Fruit fly (Drosophila melanogaster) whole organism, embryonic: ENCODE results near the gene CG10383.

ENCODE experiments used
- C15 ChIP-seq: fragments of 200-800 bp; sonication (Bioruptor generic); IDR thresholded peaks from 3 replicates; pipeline ENCODE4 v1.3.6; 2022; ENCODE audit warnings: missing biosample characterization, missing genetic modification characterization
- CG10147 ChIP-seq: fragments of 200-800 bp; sonication (Bioruptor generic); optimal IDR thresholded peaks from 2 replicates; lab custom pipeline; 2019; ENCODE audit warnings: missing biosample characterization, mild to moderate bottlenecking, missing genetic modification characterization, moderate library complexity
- CG12659 ChIP-seq: fragments of 200-800 bp; sonication (Bioruptor generic); optimal IDR thresholded peaks from 3 replicates; lab custom pipeline; 2017; ENCODE audit warnings: mild to moderate bottlenecking, missing biosample characterization, missing genetic modification reagents, missing genetic modification characterization
- CG12769 ChIP-seq: fragments of 200-800 bp; sonication (Bioruptor generic); optimal IDR thresholded peaks from 2 replicates; lab custom pipeline; 2019; ENCODE audit warnings: missing biosample characterization, mild to moderate bottlenecking, missing genetic modification characterization, moderate library complexity
- CG13894 ChIP-seq: fragments of 200-800 bp; sonication (Bioruptor generic); optimal IDR thresholded peaks from 3 replicates; lab custom pipeline; 2018; ENCODE audit warnings: missing biosample characterization, mild to moderate bottlenecking, missing genetic modification characterization, moderate library complexity
- CG16863 ChIP-seq: fragments of 200-800 bp; sonication (Bioruptor generic); optimal IDR thresholded peaks from 3 replicates; lab custom pipeline; 2016; ENCODE audit warnings: missing biosample characterization, missing genetic modification characterization
- CG18011 ChIP-seq: fragments of 200-800 bp; sonication (Bioruptor generic); optimal IDR thresholded peaks from 2 replicates; lab custom pipeline; 2017; ENCODE audit warnings: missing biosample characterization, missing genetic modification characterization, mild to moderate bottlenecking, moderate library complexity, missing genotype
- CG2129 ChIP-seq: fragments of 200-800 bp; sonication (Bioruptor generic); IDR thresholded peaks from 2 replicates; pipeline ENCODE4 v1.3.6; 2022; ENCODE audit warnings: missing biosample characterization, missing genetic modification characterization; ENCODE audit not compliant: partially characterized antibody
- CG2202 ChIP-seq: fragments of 200-800 bp; sonication (Bioruptor generic); optimal IDR thresholded peaks from 2 replicates; lab custom pipeline; 2018; ENCODE audit warnings: missing biosample characterization, mild to moderate bottlenecking, missing genetic modification characterization
- CG2678 ChIP-seq: fragments of 200-800 bp; sonication (Bioruptor generic); optimal IDR thresholded peaks from 3 replicates; lab custom pipeline; 2019; ENCODE audit warnings: missing biosample characterization, mild to moderate bottlenecking, missing genetic modification characterization, moderate library complexity
- CG2889 ChIP-seq: fragments of 200-800 bp; sonication (Bioruptor generic); IDR thresholded peaks from 3 replicates; pipeline ENCODE4 v1.3.6; 2022; ENCODE audit warnings: missing biosample characterization, missing genetic modification characterization
- CG34224 ChIP-seq: fragments of 200-800 bp; sonication (Bioruptor generic); IDR thresholded peaks from 3 replicates; pipeline ENCODE4 v1.3.6; 2022; ENCODE audit warnings: missing biosample characterization, missing genetic modification characterization; ENCODE audit not compliant: partially characterized antibody
- CG3995 ChIP-seq: fragments of 200-800 bp; sonication (Bioruptor generic); optimal IDR thresholded peaks from 3 replicates; lab custom pipeline; 2016; ENCODE audit warnings: missing biosample characterization, missing genetic modification characterization
- CG42726 ChIP-seq: fragments of 200-800 bp; sonication (Bioruptor generic); IDR thresholded peaks from 2 replicates; pipeline ENCODE4 v1.3.6; 2022; ENCODE audit warnings: missing biosample characterization, missing genetic modification characterization; ENCODE audit not compliant: partially characterized antibody
- CG5180 ChIP-seq: fragments of 200-800 bp; sonication (Bioruptor generic); optimal IDR thresholded peaks from 3 replicates; lab custom pipeline; 2017; ENCODE audit warnings: missing biosample characterization, missing genetic modification characterization, mild to moderate bottlenecking, moderate library complexity, missing genetic modification reagents
- CG6272 ChIP-seq: fragments of 200-800 bp; sonication (Bioruptor generic); IDR thresholded peaks from 2 replicates; pipeline ENCODE4 v1.3.6; 2022; ENCODE audit warnings: missing biosample characterization, missing genetic modification characterization
- CG6654 ChIP-seq: fragments of 200-800 bp; sonication (Bioruptor generic); optimal IDR thresholded peaks from 2 replicates; lab custom pipeline; 2017; ENCODE audit warnings: missing biosample characterization, mild to moderate bottlenecking, missing genetic modification characterization
- CG8089 ChIP-seq: fragments of 200-800 bp; sonication (Bioruptor generic); optimal IDR thresholded peaks from 3 replicates; lab custom pipeline; 2016; ENCODE audit warnings: missing biosample characterization, missing genetic modification characterization
- CG9215 ChIP-seq: fragments of 200-800 bp; sonication (Bioruptor generic); IDR thresholded peaks from 2 replicates; pipeline ENCODE4 v1.3.6; 2022; ENCODE audit warnings: missing biosample characterization, missing genetic modification characterization
- CG9437 ChIP-seq: fragments of 200-800 bp; sonication (Bioruptor generic); optimal IDR thresholded peaks from 2 replicates; lab custom pipeline; 2018; ENCODE audit warnings: missing biosample characterization, mild to moderate bottlenecking, missing genetic modification characterization
- CrebB ChIP-seq: fragments of 200-800 bp; sonication (Bioruptor generic); optimal IDR thresholded peaks from 3 replicates; lab custom pipeline; 2018; ENCODE audit warnings: missing biosample characterization, mild to moderate bottlenecking, missing genetic modification characterization
- Dfd ChIP-seq, 2 experiments: fragments of >200 bp; optimal IDR thresholded peaks; 2 replicates each; lab custom pipeline; 2017; ENCODE audit warnings: missing biosample characterization in 2 of 2, missing genetic modification characterization in 2 of 2
- HLHmδ ChIP-seq: fragments of 200-800 bp; sonication (Bioruptor generic); optimal IDR thresholded peaks from 2 replicates; lab custom pipeline; 2018; ENCODE audit warnings: missing biosample characterization, mild to moderate bottlenecking, missing genetic modification characterization, moderate library complexity
- Hr39 ChIP-seq: fragments of >200 bp; optimal IDR thresholded peaks from 2 replicates; lab custom pipeline; 2017
- Lim3 ChIP-seq: fragments of 200-800 bp; sonication (Bioruptor generic); IDR thresholded peaks from 2 replicates; pipeline ENCODE4 v1.3.6; 2022; ENCODE audit warnings: missing biosample characterization, missing genetic modification characterization
- MBD-R2 ChIP-seq: fragments of 200-800 bp; sonication (Bioruptor generic); IDR thresholded peaks from 2 replicates; pipeline ENCODE4 v1.3.6; 2022; ENCODE audit warnings: missing biosample characterization, missing genetic modification characterization
- Mrtf ChIP-seq: fragments of 200-800 bp; sonication (Bioruptor generic); IDR thresholded peaks from 3 replicates; pipeline ENCODE4 v1.3.6; 2022; ENCODE audit warnings: missing biosample characterization, missing genetic modification characterization
- NC2β ChIP-seq: fragments of 200-800 bp; sonication (Bioruptor generic); optimal IDR thresholded peaks from 2 replicates; lab custom pipeline; 2016; ENCODE audit warnings: missing biosample characterization, missing genetic modification characterization
- NK7.1 ChIP-seq: fragments of 200-800 bp; sonication (Bioruptor generic); optimal IDR thresholded peaks from 3 replicates; lab custom pipeline; 2016; ENCODE audit warnings: missing biosample characterization, missing genetic modification characterization
- Oaz ChIP-seq: fragments of 200-800 bp; sonication (Bioruptor generic); IDR thresholded peaks from 2 replicates; pipeline ENCODE4 v1.3.6; 2022; ENCODE audit warnings: missing biosample characterization, missing genetic modification characterization
- Oli ChIP-seq: fragments of 200-800 bp; sonication (Bioruptor generic); optimal IDR thresholded peaks from 2 replicates; lab custom pipeline; 2018; ENCODE audit warnings: missing biosample characterization, mild to moderate bottlenecking, missing genetic modification characterization, moderate library complexity
- Side ChIP-seq: fragments of 200-800 bp; sonication (Bioruptor generic); optimal IDR thresholded peaks from 2 replicates; lab custom pipeline; 2016; ENCODE audit warnings: missing biosample characterization, missing genetic modification characterization
- Tbp ChIP-seq: fragments of >200 bp; optimal IDR thresholded peaks from 2 replicates; lab custom pipeline; 2018; ENCODE audit warnings: missing biosample characterization, missing genetic modification characterization
- ab ChIP-seq: fragments of 200-800 bp; sonication (Bioruptor generic); optimal IDR thresholded peaks from 2 replicates; lab custom pipeline; 2016; ENCODE audit warnings: missing biosample characterization, missing genetic modification characterization
- dmrt99B ChIP-seq: fragments of 200-800 bp; sonication (Bioruptor generic); optimal IDR thresholded peaks from 2 replicates; lab custom pipeline; 2018; ENCODE audit warnings: missing biosample characterization, mild to moderate bottlenecking, missing genetic modification characterization, moderate library complexity
- fd102C ChIP-seq: fragments of 200-800 bp; sonication (Bioruptor generic); optimal IDR thresholded peaks from 2 replicates; lab custom pipeline; 2018; ENCODE audit warnings: missing biosample characterization, mild to moderate bottlenecking, missing genetic modification characterization, moderate library complexity
- gro ChIP-seq: fragments of 200-800 bp; sonication (Bioruptor generic); optimal IDR thresholded peaks from 2 replicates; lab custom pipeline; 2016; ENCODE audit warnings: missing biosample characterization, missing genetic modification characterization
- ind ChIP-seq: fragments of 200-800 bp; sonication (Bioruptor generic); optimal IDR thresholded peaks from 3 replicates; lab custom pipeline; 2016; ENCODE audit warnings: missing biosample characterization, missing genetic modification characterization
- inv ChIP-seq: fragments of 200-800 bp; sonication (Bioruptor generic); IDR thresholded peaks from 2 replicates; pipeline ENCODE4 v1.3.6; 2022; ENCODE audit warnings: missing biosample characterization, missing genetic modification characterization; ENCODE audit not compliant: partially characterized antibody
- mld ChIP-seq: fragments of 200-800 bp; sonication (Bioruptor generic); IDR thresholded peaks from 3 replicates; pipeline ENCODE4 v1.3.6; 2022; ENCODE audit warnings: missing biosample characterization, missing genetic modification characterization; ENCODE audit not compliant: partially characterized antibody
- phol ChIP-seq: fragments of 200-800 bp; sonication (Bioruptor generic); optimal IDR thresholded peaks from 3 replicates; lab custom pipeline; 2018; ENCODE audit warnings: missing biosample characterization, mild to moderate bottlenecking, missing genetic modification characterization, moderate library complexity
- pnt ChIP-seq: fragments of 200-800 bp; sonication (Bioruptor generic); optimal IDR thresholded peaks from 3 replicates; lab custom pipeline; 2016; ENCODE audit warnings: missing biosample characterization, missing genetic modification characterization
- pros ChIP-seq: fragments of 200-800 bp; sonication (Bioruptor generic); optimal IDR thresholded peaks from 3 replicates; lab custom pipeline; 2019; ENCODE audit warnings: missing biosample characterization, mild to moderate bottlenecking, missing genetic modification characterization, moderate library complexity
- repo ChIP-seq: fragments of 200-800 bp; sonication (Bioruptor generic); optimal IDR thresholded peaks from 2 replicates; lab custom pipeline; 2016; ENCODE audit warnings: missing biosample characterization, missing genetic modification characterization
- sens ChIP-seq: fragments of 200-800 bp; sonication (Bioruptor generic); peaks from one replicate; lab custom pipeline; 2016; ENCODE audit warnings: missing biosample characterization, missing genetic modification characterization
- seq ChIP-seq: fragments of 200-800 bp; sonication (Bioruptor generic); IDR thresholded peaks from 2 replicates; pipeline ENCODE4 v1.3.6; 2022; ENCODE audit warnings: missing biosample characterization, missing genetic modification characterization
- shn ChIP-seq: fragments of 200-800 bp; sonication (Bioruptor generic); optimal IDR thresholded peaks from 3 replicates; lab custom pipeline; 2016; ENCODE audit warnings: missing biosample characterization, missing genetic modification characterization
- sim ChIP-seq: fragments of 200-800 bp; sonication (Bioruptor generic); IDR thresholded peaks from 2 replicates; pipeline ENCODE4 v1.3.6; 2022; ENCODE audit warnings: missing biosample characterization, missing genetic modification characterization
- so ChIP-seq: fragments of 200-800 bp; sonication (Bioruptor generic); IDR thresholded peaks from 3 replicates; pipeline ENCODE4 v1.3.6; 2022; ENCODE audit warnings: missing biosample characterization, missing genetic modification characterization
- ttk ChIP-seq: fragments of 200-800 bp; sonication (Bioruptor generic); IDR thresholded peaks from 2 replicates; pipeline ENCODE4 v2.1.2; 2022; ENCODE audit warnings: missing biosample characterization, missing genetic modification characterization
- twi ChIP-seq: fragments of 200-800 bp; optimal IDR thresholded peaks from 2 replicates; lab custom pipeline; 2019; ENCODE audit warnings: missing biosample characterization, mild to moderate bottlenecking, missing genetic modification characterization, moderate library complexity
- z ChIP-seq: fragments of 200-800 bp; sonication (Bioruptor generic); IDR thresholded peaks from 3 replicates; pipeline ENCODE4 v1.3.6; 2022; ENCODE audit warnings: missing biosample characterization, missing genetic modification characterization

Gene CG10383

dm6 chr2L:18653328-18653675, 42.1 kb downstream of the CG10383 start (continued):
- peak; percentile 21 for TF ChIP-seq NC2β (GFP tag; lab: Kevin White, UChicago)
- TF ChIP-seq Side (GFP tag; lab: Kevin White, UChicago): peak; percentile 52
- TF ChIP-seq CrebB (tag; lab: Kevin White, UChicago): no peak
- no peak for TF ChIP-seq Lim3 (GFP tag; lab: Robert Waterston, UW)
- peak; percentile 41; the same call in 1 of the 3 replicates for TF ChIP-seq z (GFP tag; lab: Robert Waterston, UW)
- TF ChIP-seq seq (GFP tag; lab: Robert Waterston, UW): 0 out of 2 replicates have a peak, but pooled peaks have one; percentile 53
- TF ChIP-seq CG6654 (GFP tag; lab: Kevin White, UChicago): peak; percentile 61
- TF ChIP-seq repo (GFP tag; lab: Kevin White, UChicago): peak; percentile 17
- TF ChIP-seq CG16863 (GFP tag; lab: Kevin White, UChicago): peak; percentile 68
- no peak for TF ChIP-seq CG13894
- TF ChIP-seq Oli (tag; lab: Kevin White, UChicago): peak; percentile 58
- no peak for TF ChIP-seq CG34224
- no peak for TF ChIP-seq MBD-R2 (GFP tag; lab: Robert Waterston, UW)
- TF ChIP-seq CG2129 (GFP tag; lab: Robert Waterston, UW): no peak
- TF ChIP-seq ttk: peak; percentile 75
- TF ChIP-seq phol (tag; lab: Kevin White, UChicago): peak; percentile 86
- TF ChIP-seq Dfd (GFP tag; optimal IDR thresholded peaks at IDR 0.05; lab: Kevin White, UChicago): no peak
- peak; percentile 61 for TF ChIP-seq twi (tag; lab: Kevin White, UChicago)
- TF ChIP-seq ab: no peak
- TF ChIP-seq CG8089 (GFP tag; lab: Kevin White, UChicago): no peak
- TF ChIP-seq inv (GFP tag; lab: Robert Waterston, UW): no peak
- no peak for TF ChIP-seq HLHmδ (GFP tag; lab: Kevin White, UChicago)
- TF ChIP-seq CG10147 (GFP tag; lab: Kevin White, UChicago): peak; percentile 56
- 0 out of 3 replicates have a peak, but pooled peaks have one; percentile 16 for TF ChIP-seq so (GFP tag; lab: Robert Waterston, UW)
- no peak; the same call in 1 of the 2 replicates for TF ChIP-seq CG9215 (GFP tag; lab: Robert Waterston, UW)
- TF ChIP-seq Hr39: no peak
- peak; percentile 5 for TF ChIP-seq NK7.1 (GFP tag; lab: Kevin White, UChicago)
- peak; percentile 47 for TF ChIP-seq CG6272 (GFP tag; lab: Robert Waterston, UW)
- TF ChIP-seq CG12659 (GFP tag; lab: Kevin White, UChicago): peak; percentile 36
- TF ChIP-seq ind (GFP tag; lab: Kevin White, UChicago): peak; percentile 77
- 0 out of 2 replicates have a peak, but pooled peaks have one; percentile 21 for TF ChIP-seq sim (GFP tag; lab: Robert Waterston, UW)
- TF ChIP-seq mld (GFP tag; lab: Robert Waterston, UW): no peak
- peak; percentile 98 for TF ChIP-seq sens (GFP tag; lab: Kevin White, UChicago)
- no peak for TF ChIP-seq CG42726 (GFP tag; lab: Robert Waterston, UW)
- TF ChIP-seq CG3995 (GFP tag; lab: Kevin White, UChicago): no peak
- no peak for TF ChIP-seq pros (GFP tag; lab: Kevin White, UChicago)
- peak; percentile 33 for TF ChIP-seq pnt (GFP tag; lab: Kevin White, UChicago)
- no peak for TF ChIP-seq CG18011 (GFP tag; lab: Kevin White, UChicago)
- no peak for TF ChIP-seq CG2889 (GFP tag; lab: Robert Waterston, UW)
- TF ChIP-seq CG12769 (tag; lab: Kevin White, UChicago): peak; percentile 73
- TF ChIP-seq Mrtf (GFP tag; lab: Robert Waterston, UW): peak; percentile 45; the same call in 1 of the 3 replicates
- no peak for TF ChIP-seq Tbp (GFP tag; lab: Kevin White, UChicago)
- peak; percentile 39 for TF ChIP-seq CG5180
- TF ChIP-seq Oaz (GFP tag; lab: Robert Waterston, UW): no peak
- no peak for TF ChIP-seq C15 (GFP tag; lab: Robert Waterston, UW)
- no peak for TF ChIP-seq shn (GFP tag; lab: Kevin White, UChicago)
- no peak for TF ChIP-seq fd102C (GFP tag; lab: Kevin White, UChicago)
- peak; percentile 26 for TF ChIP-seq gro (GFP tag; lab: Kevin White, UChicago)
- no peak for TF ChIP-seq CG2202 (tag; lab: Kevin White, UChicago)
- peak; percentile 84 for TF ChIP-seq CG2678
- no peak for TF ChIP-seq CG9437 (GFP tag; lab: Kevin White, UChicago)
- TF ChIP-seq dmrt99B (tag; lab: Kevin White, UChicago): peak; percentile 73
